Worm (Caenorhabditis elegans) whole organism, L4/young adult: ENCODE results near the gene pals-16.

Experiments
- W03F9.2 ChIP-seq: fragments of 150-350 bp; optimal IDR thresholded peaks from 2 replicates; lab custom pipeline; 2014; ENCODE audit warnings: missing biosample characterization, missing genetic modification characterization
- dao-5 ChIP-seq: sonication (generic microtip); optimal IDR thresholded peaks from 2 replicates; lab custom pipeline; 2016; ENCODE audit warnings: missing genotype, missing genetic modification characterization, moderate library complexity, missing compliant biosample characterization
- him-1 ChIP-seq: sonication (generic microtip); optimal IDR thresholded peaks from 2 replicates; lab custom pipeline; 2016; ENCODE audit warnings: missing genotype, missing genetic modification reagents, missing genetic modification characterization, missing compliant biosample characterization

Gene pals-16

DNA sequence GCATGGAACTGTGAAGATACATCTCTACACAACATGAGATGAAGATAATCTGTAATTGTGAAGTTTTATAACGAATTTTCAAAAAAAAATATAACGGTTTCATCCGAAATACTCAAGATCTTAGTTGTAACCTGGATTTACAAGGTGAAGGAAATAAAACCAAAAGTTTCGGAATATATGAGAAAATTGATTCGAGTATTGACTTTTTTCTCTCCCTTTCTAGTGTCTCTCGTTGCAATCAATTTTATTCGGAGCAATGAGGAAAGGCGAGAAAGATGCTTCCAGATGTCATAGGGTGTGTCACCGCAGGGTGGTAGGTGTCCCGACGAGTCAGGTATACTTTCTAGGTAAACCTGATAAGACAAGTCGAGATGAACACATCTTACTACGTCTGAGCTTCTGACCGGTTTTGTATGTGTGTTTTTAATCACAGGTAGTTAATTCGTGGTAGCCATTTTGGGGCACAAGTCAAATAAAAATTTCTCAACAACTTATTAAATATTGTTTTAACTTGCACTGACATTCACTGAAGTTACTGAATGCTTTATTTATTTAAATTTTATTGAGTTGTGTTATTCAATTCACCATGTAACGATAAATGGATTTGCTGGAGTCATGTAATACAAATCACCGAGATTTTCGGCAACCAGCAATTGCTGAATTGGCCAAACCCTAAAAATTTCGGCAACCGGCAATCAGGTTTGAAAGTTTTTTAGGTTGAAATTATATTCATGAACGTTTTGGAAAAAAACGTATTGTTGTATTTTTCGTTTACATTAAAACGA lies 11.3 kb upstream of the pals-16 start, which contains the start of gene pals-20:
TSS of gene pals-20 (minus strand) at position 51 of the 785 bp plus-strand sequence.
- TF ChIP-seq dao-5 (tag; lab: Kevin White, UChicago) (no peak), W03F9.2 (no peak), him-1 (tag; lab: Kevin White, UChicago) (no peak)

DNA sequence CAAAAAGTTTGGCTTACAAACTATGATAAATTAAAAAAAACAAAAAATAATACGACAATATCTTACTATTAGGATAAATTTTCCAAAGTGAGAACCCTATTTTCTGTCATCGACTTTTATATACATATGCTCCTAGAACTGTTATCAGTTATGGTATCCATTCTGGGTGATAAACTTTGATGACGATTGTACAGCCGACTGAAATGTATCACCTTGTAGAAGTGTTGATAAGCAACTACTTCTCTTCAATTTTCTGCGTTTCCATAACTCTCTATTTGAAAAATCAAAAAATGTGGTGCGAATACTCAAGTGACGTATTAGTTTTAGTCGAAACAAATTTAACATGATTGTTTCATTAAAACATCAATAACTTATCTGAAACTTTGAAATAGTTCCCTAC lies 9.8 kb upstream of the pals-16 start:
- no peak for TF ChIP-seq him-1 (tag; lab: Kevin White, UChicago)
- TF ChIP-seq dao-5 (tag; lab: Kevin White, UChicago) = no peak

DNA sequence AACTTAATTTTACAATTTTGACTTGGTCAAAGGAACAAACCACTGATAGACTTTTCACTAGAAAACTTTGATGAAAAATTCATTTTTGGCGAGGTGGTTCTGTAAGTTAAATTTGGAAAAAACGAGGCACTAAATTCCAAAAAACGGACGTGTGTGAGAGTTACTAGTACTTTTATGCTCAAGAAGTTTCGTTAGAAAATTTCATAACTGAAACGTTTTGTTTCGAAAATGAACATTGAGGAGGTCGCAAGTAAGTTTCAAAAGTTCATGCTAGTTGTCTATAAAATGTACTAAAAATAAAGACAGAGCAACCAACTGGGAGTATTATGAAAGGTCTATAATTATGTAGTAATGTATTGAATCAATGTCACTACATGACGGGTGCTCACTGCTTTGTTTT lies 8.0 kb upstream of the pals-16 start, which contains the start of gene pals-17:
TSS of gene pals-17 (minus strand) at position 101 of the 400 bp plus-strand sequence.
- TF ChIP-seq him-1 (tag; lab: Kevin White, UChicago) = no peak
- TF ChIP-seq dao-5 (tag; lab: Kevin White, UChicago) = no peak
- no peak for TF ChIP-seq W03F9.2

DNA sequence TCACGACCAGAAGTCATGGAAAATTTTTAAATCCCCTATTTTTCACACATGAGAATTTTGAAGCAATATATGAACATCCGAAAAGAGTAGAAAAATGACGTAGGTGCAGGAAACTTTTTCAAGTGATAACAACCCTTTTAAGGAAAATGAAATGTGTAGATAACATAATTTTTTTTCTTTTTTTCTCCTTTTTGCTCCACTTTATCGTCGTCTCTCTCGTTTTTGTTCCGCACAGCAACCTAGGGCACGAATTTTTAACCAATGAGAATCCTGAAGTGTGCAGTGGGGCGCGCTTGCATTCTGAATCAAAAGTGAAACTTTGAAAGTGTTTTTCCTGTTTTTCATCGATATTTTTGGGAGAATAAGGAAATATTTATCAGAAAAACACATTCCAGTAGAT lies 7.0 kb upstream of the pals-16 start:
- TF ChIP-seq dao-5 (tag; lab: Kevin White, UChicago) = no peak

DNA sequence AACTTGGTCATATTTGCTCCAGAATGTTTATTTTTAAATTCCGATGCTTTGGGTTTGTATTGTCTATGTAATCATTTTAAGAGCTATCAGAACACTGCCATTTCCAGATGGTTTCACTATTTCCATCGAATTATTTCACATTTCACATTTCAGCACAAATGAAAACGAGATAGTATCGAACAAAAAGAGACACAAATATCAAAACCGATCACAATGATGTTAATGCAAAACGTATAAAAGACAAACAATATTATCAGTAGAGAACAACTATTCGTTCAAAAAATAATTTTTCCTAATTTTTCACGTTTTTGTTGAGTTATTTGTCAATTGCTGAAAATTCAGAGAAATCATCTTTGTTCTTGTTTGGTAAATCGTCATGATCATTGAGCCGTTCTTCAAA lies 4.4 kb upstream of the pals-16 start:
- no peak for TF ChIP-seq W03F9.2
- no peak for TF ChIP-seq him-1 (tag; lab: Kevin White, UChicago)
- TF ChIP-seq dao-5 (tag; lab: Kevin White, UChicago) = no peak

- TF ChIP-seq dao-5 (tag; lab: Kevin White, UChicago) (no peak), W03F9.2 (no peak), him-1 (tag; lab: Kevin White, UChicago) (no peak)
Measured at ce11 chrIII:1398183-1398582, 1.6 kb upstream of the pals-16 start.

DNA sequence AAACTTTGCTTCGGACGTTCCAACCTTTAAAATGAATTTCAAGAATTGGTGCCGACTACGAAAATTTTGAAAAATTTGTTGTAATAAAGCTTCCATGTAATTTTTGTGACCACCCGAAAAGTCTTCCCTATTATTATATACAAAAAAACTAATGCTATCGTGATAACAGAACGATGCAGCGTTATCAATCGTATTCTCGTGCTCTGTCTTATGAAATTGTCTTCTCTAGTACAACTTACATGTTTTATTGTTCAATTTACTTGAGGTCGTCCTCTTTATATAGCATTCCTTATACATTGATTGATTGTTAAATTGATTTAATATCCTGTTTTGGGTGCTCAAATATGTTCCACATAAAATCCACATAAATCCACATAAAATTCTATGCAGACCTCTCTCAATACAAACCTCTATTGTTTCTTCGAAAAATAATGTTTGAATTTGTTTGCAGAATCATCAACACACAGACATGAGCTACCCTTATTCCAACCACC lies 1.8 kb downstream of the pals-16 start, which contains the start of gene pals-19:
TSS of gene pals-19 (plus strand) at position 444 of the 494 bp plus-strand sequence.
- TF ChIP-seq W03F9.2 = no peak
- no peak for TF ChIP-seq him-1 (tag; lab: Kevin White, UChicago)
- no peak for TF ChIP-seq dao-5 (tag; lab: Kevin White, UChicago)

ce11 chrIII:1403108-1403507 lies 3.3 kb downstream of the pals-16 start, which contains the start of gene pals-18:
TSS of gene pals-18 (plus strand) at chrIII:1403408.
- no peak for TF ChIP-seq W03F9.2
- no peak for TF ChIP-seq him-1 (tag; lab: Kevin White, UChicago)
- TF ChIP-seq dao-5 (tag; lab: Kevin White, UChicago) = no peak

DNA sequence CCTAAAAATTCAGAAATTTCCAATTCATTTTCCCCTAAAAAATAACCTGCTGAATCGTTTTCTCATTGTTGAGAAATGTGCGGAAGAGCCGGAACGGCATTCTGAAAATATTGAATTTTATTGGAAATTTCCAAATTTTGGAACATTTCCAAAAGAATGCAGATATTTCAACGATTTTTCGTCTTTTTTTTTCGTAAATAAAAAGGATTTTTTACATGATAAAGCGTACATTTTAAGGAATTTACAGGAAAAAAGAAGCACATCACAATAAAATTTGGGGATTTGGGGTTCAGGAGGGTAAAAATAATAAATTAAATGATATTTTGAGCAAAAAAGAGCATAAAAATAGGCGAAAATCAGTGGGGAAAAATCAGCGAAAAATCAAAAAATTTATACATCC lies 9.4 kb downstream of the pals-16 start, which contains the start of gene Y82E9BR.22:
TSS of gene Y82E9BR.22 (minus strand) at position 101 of the 400 bp plus-strand sequence.
- TF ChIP-seq dao-5 (tag; lab: Kevin White, UChicago) (no peak), him-1 (tag; lab: Kevin White, UChicago) (no peak), W03F9.2 (no peak)

DNA sequence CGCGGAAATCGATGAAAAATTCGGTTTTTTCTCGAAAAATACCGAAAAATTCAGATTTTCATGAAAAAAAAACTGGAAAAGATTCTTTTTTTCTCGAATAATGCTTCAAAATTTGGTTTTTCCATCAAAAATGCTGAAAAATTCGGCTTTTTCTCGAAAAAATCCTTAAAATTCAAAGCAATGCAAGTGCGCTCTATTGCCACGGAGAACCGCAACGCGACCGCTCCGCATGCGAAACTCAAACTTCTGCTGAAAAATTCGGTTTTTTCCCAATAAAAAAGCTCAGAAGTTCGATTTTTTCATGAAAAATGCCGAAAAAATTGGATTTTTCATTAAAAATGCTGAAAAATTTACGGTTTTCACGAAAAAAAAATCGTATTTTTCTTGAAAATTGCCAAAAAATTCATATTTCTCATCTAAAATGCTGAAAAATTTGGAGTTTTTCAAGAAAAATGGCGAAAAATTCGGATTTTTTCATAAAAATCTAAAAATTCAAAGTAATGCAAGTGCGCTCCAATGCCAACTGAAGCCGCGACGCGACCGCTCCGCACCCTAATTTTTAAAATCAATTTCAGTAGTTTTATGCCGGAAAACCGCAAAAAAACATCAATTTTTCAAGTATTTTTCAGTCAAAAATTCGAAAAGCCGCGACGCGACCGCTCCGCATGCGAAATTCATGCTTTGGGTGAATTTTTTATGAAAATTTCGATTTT lies 13.5 kb downstream of the pals-16 start:
- TF ChIP-seq dao-5 (tag; lab: Kevin White, UChicago) = no peak
- no peak for TF ChIP-seq him-1 (tag; lab: Kevin White, UChicago)
- TF ChIP-seq W03F9.2 = no peak

DNA sequence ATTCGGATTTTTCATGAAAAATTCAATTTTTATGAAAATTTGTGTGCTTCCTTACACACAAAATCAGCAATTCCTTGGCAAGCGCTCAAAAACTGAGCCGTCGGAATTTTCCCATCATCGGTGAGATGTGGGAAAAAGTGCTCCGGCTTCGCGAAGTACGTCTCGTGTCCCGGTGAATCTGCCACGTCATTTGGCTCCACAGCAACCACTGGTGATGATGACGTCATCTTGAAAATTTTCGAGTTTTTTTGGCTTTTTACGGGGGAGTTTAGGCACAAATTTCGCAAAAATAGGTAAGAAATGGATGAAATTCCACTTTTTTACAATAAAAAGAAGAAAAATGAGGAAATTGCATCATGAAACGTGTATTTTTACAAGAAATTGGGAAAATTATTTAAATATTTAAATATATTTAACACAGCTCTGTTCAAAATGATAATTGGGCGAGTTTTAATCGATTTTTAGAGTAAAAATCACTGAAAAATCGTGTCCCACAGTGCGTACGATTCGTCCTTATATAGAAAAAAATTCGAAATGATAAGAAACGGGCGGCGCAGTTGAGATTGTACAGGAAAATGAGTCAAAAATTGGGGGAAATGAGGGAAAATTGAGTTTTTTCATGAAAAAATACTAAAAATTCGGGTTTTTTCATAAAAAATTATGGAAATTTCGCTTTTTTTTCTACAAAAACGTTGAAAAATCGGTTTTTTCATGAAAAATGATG lies 14.3 kb downstream of the pals-16 start, which contains the start of gene Y82E9BR.14:
TSS of gene Y82E9BR.14 (minus strand) at position 227 of the 724 bp plus-strand sequence.
- no peak for TF ChIP-seq dao-5 (tag; lab: Kevin White, UChicago)
- TF ChIP-seq him-1 (tag; lab: Kevin White, UChicago) = no peak
- TF ChIP-seq W03F9.2 = no peak

ce11 chrIII:1416571-1416970 lies 16.8 kb downstream of the pals-16 start:
- TF ChIP-seq W03F9.2 = no peak
- TF ChIP-seq him-1 (tag; lab: Kevin White, UChicago) = no peak
- TF ChIP-seq dao-5 (tag; lab: Kevin White, UChicago) = no peak

DNA sequence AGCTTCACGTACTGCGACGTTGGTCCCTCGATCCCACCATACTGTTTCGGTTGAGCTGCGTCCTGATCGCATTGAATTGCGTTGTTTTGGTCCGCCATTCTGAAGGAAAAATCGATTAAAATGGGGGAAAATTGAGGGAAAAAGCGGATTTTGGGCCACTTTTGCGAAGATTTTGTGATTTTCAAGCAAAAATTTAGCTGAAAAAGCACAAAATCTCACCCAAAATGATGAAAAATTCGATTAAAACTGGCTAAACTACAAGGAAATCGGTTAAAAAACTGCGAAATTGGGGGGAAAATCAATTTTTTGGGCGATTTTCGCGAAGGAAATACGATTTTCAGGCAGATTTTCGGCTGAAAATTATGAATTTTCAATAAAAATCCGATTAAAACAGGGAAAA lies 17.3 kb downstream of the pals-16 start, which contains the start of gene elc-1:
TSS of gene elc-1 (minus strand) at position 101 of the 400 bp plus-strand sequence.
- TF ChIP-seq W03F9.2 (no peak), dao-5 (tag; lab: Kevin White, UChicago) (no peak), him-1 (tag; lab: Kevin White, UChicago) (no peak)
